Worm (Caenorhabditis elegans) whole organism, L4/young adult: ENCODE data around the gene C36C5.12.

Source experiments
- W03F9.2 ChIP-seq: fragments of 150-350 bp; optimal IDR thresholded peaks from 2 replicates; lab custom pipeline; 2014; ENCODE audit warnings: missing biosample characterization, missing genetic modification characterization
- dao-5 ChIP-seq: sonication (generic microtip); optimal IDR thresholded peaks from 2 replicates; lab custom pipeline; 2016; ENCODE audit warnings: missing genotype, missing genetic modification characterization, moderate library complexity, missing compliant biosample characterization
- him-1 ChIP-seq: sonication (generic microtip); optimal IDR thresholded peaks from 2 replicates; lab custom pipeline; 2016; ENCODE audit warnings: missing genotype, missing genetic modification reagents, missing genetic modification characterization, missing compliant biosample characterization

- TF ChIP-seq W03F9.2 (tag; lab: Kevin White, UChicago) (no peak), dao-5 (tag; lab: Kevin White, UChicago) (no peak), him-1 (tag; lab: Kevin White, UChicago) (no peak)
Observed at ce11 chrV:3176161-3176560, 17.0 kb upstream of the C36C5.12 start, which contains the start of gene srab-8.
